ENCODE assay signal across 4 fruit fly cellular contexts in genomic region chr3R:11457286-11457685, dm6.
A peak's percentile ranks its signal among the peaks of the same experiment; 100 is the strongest.
TF ChIP-seq lines count a peak whose summit lies in the region.

No protein-coding gene starts in this region.

- TF ChIP-seq CTCF in whole organism, embryonic (GFP tag; optimal IDR thresholded peaks at IDR 0.05; lab: Kevin White, UChicago) = no peak

TF ChIP-seq in whole organism, adult, 20 proteins besides CTCF, POLR2A, EP300 and RAD21:
- TF ChIP-seq kay (GFP tag; lab: Kevin White, UChicago; ENCODE audit: borderline replicate concordance) = peak; percentile 14
- TF ChIP-seq CG11617 (GFP tag; optimal IDR thresholded peaks at IDR 0.05; lab: Kevin White, UChicago) = no peak
- no peak for TF ChIP-seq CG33017 (tag; optimal IDR thresholded peaks at IDR 0.05; lab: Kevin White, UChicago)
- TF ChIP-seq pad (GFP tag; optimal IDR thresholded peaks at IDR 0.05; lab: Kevin White, UChicago) = no peak

TF ChIP-seq in whole organism, embryonic, 481 proteins besides CTCF, POLR2A, EP300 and RAD21 (continues in another document):
- TF ChIP-seq GATAe (GFP tag; conservative IDR thresholded peaks at IDR 0.05; lab: Robert Waterston, UW) (peak; percentile 52; the same call in 1 of the 2 replicates), CG1792 (GFP tag; optimal IDR thresholded peaks at IDR 0.05; lab: Kevin White, UChicago) (no peak), CG9876 (GFP tag; optimal IDR thresholded peaks at IDR 0.05; lab: Kevin White, UChicago) (no peak), MTF-1 (GFP tag; optimal IDR thresholded peaks at IDR 0.05; lab: Kevin White, UChicago; ENCODE audit: borderline replicate concordance) (no peak), Ptx1 (GFP tag; IDR thresholded peaks at IDR 0.05; lab: Robert Waterston, UW) (peak; percentile 14; the same call in 1 of the 2 replicates), CG4424 (GFP tag; optimal IDR thresholded peaks at IDR 0.05; lab: Kevin White, UChicago) (no peak), NC2β (GFP tag; optimal IDR thresholded peaks at IDR 0.05; lab: Kevin White, UChicago) (no peak), bigmax (GFP tag; optimal IDR thresholded peaks at IDR 0.05; lab: Kevin White, UChicago) (no peak), CG6254 (GFP tag; optimal IDR thresholded peaks at IDR 0.05; lab: Kevin White, UChicago) (peak; percentile 20), CG11504 (tag; optimal IDR thresholded peaks at IDR 0.05; lab: Kevin White, UChicago) (peak; percentile 63), Stat92E (GFP tag; optimal IDR thresholded peaks at IDR 0.05; lab: Kevin White, UChicago) (no peak), CG32532 (GFP tag; IDR thresholded peaks at IDR 0.05; lab: Robert Waterston, UW) (no peak), CG18011 (GFP tag; optimal IDR thresholded peaks at IDR 0.05; lab: Kevin White, UChicago) (no peak), CG11093 (GFP tag; IDR thresholded peaks at IDR 0.05; lab: Robert Waterston, UW) (no peak), Lhr (GFP tag; optimal IDR thresholded peaks at IDR 0.05; lab: Kevin White, UChicago) (no peak), CG30020 (tag; optimal IDR thresholded peaks at IDR 0.05; lab: Kevin White, UChicago) (no peak), disco-r (GFP tag; optimal IDR thresholded peaks at IDR 0.05; lab: Kevin White, UChicago) (no peak), CG12219 (GFP tag; optimal IDR thresholded peaks at IDR 0.05; lab: Kevin White, UChicago) (no peak), oc (tag; optimal IDR thresholded peaks at IDR 0.05; lab: Kevin White, UChicago) (no peak), seq (GFP tag; IDR thresholded peaks at IDR 0.05; lab: Robert Waterston, UW) (no peak), CG2202 (tag; optimal IDR thresholded peaks at IDR 0.05; lab: Kevin White, UChicago) (no peak), CG8281 (tag; optimal IDR thresholded peaks at IDR 0.05; lab: Kevin White, UChicago) (no peak), CG3847 (GFP tag; IDR thresholded peaks at IDR 0.05; lab: Robert Waterston, UW) (no peak), Max (GFP tag; optimal IDR thresholded peaks at IDR 0.05; lab: Kevin White, UChicago) (no peak), CG6791 (GFP tag; IDR thresholded peaks at IDR 0.05; lab: Robert Waterston, UW; ENCODE audit: partially characterized antibody) (no peak), CG11560 (tag; IDR thresholded peaks at IDR 0.05; lab: Robert Waterston, UW) (no peak), da (GFP tag; optimal IDR thresholded peaks at IDR 0.05; lab: Kevin White, UChicago) (no peak), HmgZ (tag; optimal IDR thresholded peaks at IDR 0.05; lab: Kevin White, UChicago) (no peak), CG15479 (GFP tag; optimal IDR thresholded peaks at IDR 0.05; lab: Kevin White, UChicago) (no peak), CG12299 (tag; optimal IDR thresholded peaks at IDR 0.05; lab: Kevin White, UChicago) (no peak)

TF ChIP-seq in whole organism, prepupa, 60 proteins besides CTCF, POLR2A, EP300 and RAD21:
- TF ChIP-seq CG9139 (GFP tag; optimal IDR thresholded peaks at IDR 0.05; lab: Kevin White, UChicago) (no peak), CG11294 (GFP tag; IDR thresholded peaks at IDR 0.05; lab: Robert Waterston, UW) (no peak), achi (GFP tag; optimal IDR thresholded peaks at IDR 0.05; lab: Kevin White, UChicago) (no peak), svp (GFP tag; lab: Kevin White, UChicago) (peak; percentile 94), CG6163 (GFP tag; IDR thresholded peaks at IDR 0.05; lab: Robert Waterston, UW) (0 out of 3 replicates have a peak, but pooled peaks have one; percentile 14), dac (GFP tag; optimal IDR thresholded peaks at IDR 0.05; lab: Kevin White, UChicago) (no peak)

TF ChIP-seq in whole organism, wandering third instar larva, 38 proteins besides CTCF, POLR2A, EP300 and RAD21:
- TF ChIP-seq pan (optimal IDR thresholded peaks at IDR 0.05; lab: Kevin White, UChicago) (no peak), jim (GFP tag; optimal IDR thresholded peaks at IDR 0.05; lab: Kevin White, UChicago) (peak; percentile 48), Rel (GFP tag; optimal IDR thresholded peaks at IDR 0.05; lab: Kevin White, UChicago) (no peak), Rel (tag; optimal IDR thresholded peaks at IDR 0.05; lab: Kevin White, UChicago) (peak; percentile 81)
